Fruit fly (Drosophila melanogaster) whole organism, prepupa: ENCODE data around the gene Yip1d1.

Source experiments
- CG11902 ChIP-seq: fragments of 200-800 bp; sonication (Bioruptor generic); optimal IDR thresholded peaks from 3 replicates; lab custom pipeline; 2016; ENCODE audit warnings: missing biosample characterization, missing genetic modification characterization
- CG16779 ChIP-seq: fragments of 200-800 bp; sonication (Bioruptor generic); optimal IDR thresholded peaks from 3 replicates; lab custom pipeline; 2017; ENCODE audit warnings: missing biosample characterization, mild to moderate bottlenecking, missing genetic modification characterization
- CG6276 ChIP-seq: fragments of 200-800 bp; sonication (Bioruptor generic); optimal IDR thresholded peaks from 2 replicates; lab custom pipeline; 2017; ENCODE audit warnings: missing biosample characterization, mild to moderate bottlenecking, missing genetic modification characterization
- CG6792 ChIP-seq: fragments of 200-800 bp; sonication (Bioruptor generic); optimal IDR thresholded peaks from 3 replicates; lab custom pipeline; 2016; ENCODE audit warnings: missing biosample characterization, missing genetic modification characterization
- CG8632 ChIP-seq: fragments of 200-800 bp; sonication (Bioruptor generic); optimal IDR thresholded peaks from 3 replicates; lab custom pipeline; 2016; ENCODE audit warnings: missing biosample characterization, missing genetic modification characterization
- Eip78C ChIP-seq: fragments of 200-800 bp; sonication (Bioruptor generic); peaks from one replicate; lab custom pipeline; 2016; ENCODE audit warnings: missing biosample characterization, missing genetic modification characterization
- Gug ChIP-seq: fragments of 200-800 bp; sonication (Bioruptor generic); IDR thresholded peaks from 2 replicates; pipeline ENCODE4 v1.3.6; 2022; ENCODE audit warnings: missing biosample characterization, missing genetic modification characterization
- Hr38 ChIP-seq: sonication (Bioruptor generic); optimal IDR thresholded peaks from 2 replicates; lab custom pipeline; 2016; ENCODE audit warnings: missing biosample characterization, missing genetic modification characterization
- achi ChIP-seq: fragments of 200-800 bp; sonication (Bioruptor generic); optimal IDR thresholded peaks from 3 replicates; lab custom pipeline; 2016; ENCODE audit warnings: missing biosample characterization, missing genetic modification characterization
- acj6 ChIP-seq: fragments of 200-800 bp; sonication (Bioruptor generic); optimal IDR thresholded peaks from 3 replicates; lab custom pipeline; 2016; ENCODE audit warnings: missing biosample characterization, missing genetic modification characterization
- pdm3 ChIP-seq: fragments of 200-800 bp; sonication (Bioruptor generic); optimal IDR thresholded peaks from 3 replicates; lab custom pipeline; 2016; ENCODE audit warnings: missing biosample characterization, missing genetic modification characterization
- ss ChIP-seq, 2 experiments: fragments of 200-800 bp; sonication (Bioruptor generic); optimal IDR thresholded peaks; 2 replicates in 1 of 2; 3 replicates in 1 of 2; lab custom pipeline; 2017 to 2018; ENCODE audit warnings: mild to moderate bottlenecking in 2 of 2, missing biosample characterization in 2 of 2, missing genetic modification characterization in 2 of 2, moderate library complexity in 1 of 2
- topi ChIP-seq: fragments of 200-800 bp; sonication (Bioruptor generic); optimal IDR thresholded peaks from 3 replicates; lab custom pipeline; 2016; ENCODE audit warnings: missing biosample characterization, missing genetic modification characterization

Gene Yip1d1

dm6 chr2L:12950682-12951081, 49.8 kb downstream of the Yip1d1 start:
- TF ChIP-seq Gug (GFP tag; lab: Robert Waterston, UW) (no peak), acj6 (GFP tag; lab: Kevin White, UChicago) (no peak), Eip78C (no peak), Hr38 (GFP tag; lab: Kevin White, UChicago) (no peak), ss (GFP tag; optimal IDR thresholded peaks at IDR 0.05; lab: Kevin White, UChicago) (no peak), CG6792 (no peak), CG11902 (GFP tag; lab: Kevin White, UChicago) (no peak), pdm3 (GFP tag; lab: Kevin White, UChicago) (no peak), achi (GFP tag; lab: Kevin White, UChicago) (no peak), topi (GFP tag; lab: Kevin White, UChicago) (no peak), CG8632 (GFP tag; lab: Kevin White, UChicago) (no peak), CG16779 (tag; lab: Kevin White, UChicago) (no peak), CG6276 (GFP tag; lab: Kevin White, UChicago) (no peak)
